Worm (Caenorhabditis elegans) whole organism, early embryonic: ENCODE data around the gene Y17D7C.6.

Experiments
- aly-1 ChIP-seq: sonication (generic microtip); optimal IDR thresholded peaks from 2 replicates; lab custom pipeline; 2016; ENCODE audit warnings: missing genetic modification characterization, missing compliant biosample characterization
- ama-1 ChIP-seq: fragments of 150-350 bp; optimal IDR thresholded peaks from 2 replicates; lab custom pipeline; 2014
- ceh-36 ChIP-seq: sonication (generic microtip); optimal IDR thresholded peaks from 2 replicates; lab custom pipeline; 2016; ENCODE audit warnings: missing genetic modification characterization, inconsistent platforms, missing compliant biosample characterization
- flt-1 ChIP-seq: fragments of 200-800 bp; sonication (Bioruptor generic); IDR thresholded peaks from 2 replicates; pipeline ENCODE4 v1.3.6; 2022; ENCODE audit warnings: missing genetic modification characterization, missing compliant biosample characterization
- hmbx-1 ChIP-seq: sonication (generic microtip); optimal IDR thresholded peaks from 2 replicates; lab custom pipeline; 2016; ENCODE audit warnings: mild to moderate bottlenecking, missing genetic modification characterization, missing compliant biosample characterization
- hmg-4 ChIP-seq: fragments of 200-800 bp; sonication (Bioruptor generic); optimal IDR thresholded peaks from 2 replicates; lab custom pipeline; 2018; ENCODE audit warnings: mild to moderate bottlenecking, missing genetic modification characterization, missing compliant biosample characterization
- pes-1 ChIP-seq: fragments of 200-800 bp; sonication (Bioruptor generic); IDR thresholded peaks from 2 replicates; pipeline ENCODE4 v1.3.6; 2022; ENCODE audit warnings: missing genetic modification reagents, missing genetic modification characterization, missing compliant biosample characterization
- scrt-1 ChIP-seq: fragments of 200-800 bp; sonication (Bioruptor generic); IDR thresholded peaks from 2 replicates; pipeline ENCODE4 v1.3.6; 2022; ENCODE audit warnings: missing genetic modification characterization, missing compliant biosample characterization
- sea-1 ChIP-seq: fragments of 200-800 bp; sonication (Bioruptor generic); conservative IDR thresholded peaks from 2 replicates; pipeline ENCODE4 v1.3.6; 2022; ENCODE audit warnings: missing genetic modification characterization, missing compliant biosample characterization
- tbx-11 ChIP-seq: fragments of 200-800 bp; sonication (Bioruptor generic); IDR thresholded peaks from 2 replicates; pipeline ENCODE4 v1.3.6; 2022; ENCODE audit warnings: missing genetic modification characterization, missing compliant biosample characterization
- tra-4 ChIP-seq: sonication (generic microtip); optimal IDR thresholded peaks from 2 replicates; lab custom pipeline; 2017; ENCODE audit warnings: missing genetic modification characterization, missing compliant biosample characterization

DNA sequence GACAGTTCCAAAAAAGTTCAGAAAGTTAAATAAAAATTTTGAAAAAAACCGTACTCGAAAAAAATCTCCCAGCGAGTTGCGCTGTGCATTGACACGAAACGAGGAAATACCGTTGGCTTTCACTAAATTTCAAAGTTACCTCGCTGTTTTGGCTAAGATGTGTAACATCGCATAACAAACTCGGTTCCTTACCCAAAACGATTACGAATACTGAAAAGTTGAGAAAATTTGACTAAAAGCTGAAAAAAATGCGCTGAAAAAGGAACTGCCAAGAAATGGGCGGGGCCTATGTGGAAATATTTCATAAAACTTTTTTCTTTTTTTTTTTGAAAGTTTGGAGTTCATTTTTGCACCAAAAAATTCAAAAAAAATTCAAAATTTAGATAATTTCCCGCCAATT is 9.8 kb downstream of the Y17D7C.6 start:
- TF ChIP-seq ama-1 (no peak), flt-1 (GFP tag; lab: Robert Waterston, UW) (no peak), ceh-36 (tag; lab: Kevin White, UChicago) (no peak), pes-1 (GFP tag; lab: Robert Waterston, UW) (no peak), hmg-4 (GFP tag; lab: Kevin White, UChicago) (no peak), aly-1 (no peak), sea-1 (GFP tag; lab: Robert Waterston, UW) (no peak), tbx-11 (no peak), hmbx-1 (no peak), scrt-1 (GFP tag; lab: Robert Waterston, UW) (no peak), tra-4 (tag; lab: Kevin White, UChicago) (no peak)
